Worm (Caenorhabditis elegans): ENCODE results near the gene C03F11.4.

The C03F11.4 gene

DNA sequence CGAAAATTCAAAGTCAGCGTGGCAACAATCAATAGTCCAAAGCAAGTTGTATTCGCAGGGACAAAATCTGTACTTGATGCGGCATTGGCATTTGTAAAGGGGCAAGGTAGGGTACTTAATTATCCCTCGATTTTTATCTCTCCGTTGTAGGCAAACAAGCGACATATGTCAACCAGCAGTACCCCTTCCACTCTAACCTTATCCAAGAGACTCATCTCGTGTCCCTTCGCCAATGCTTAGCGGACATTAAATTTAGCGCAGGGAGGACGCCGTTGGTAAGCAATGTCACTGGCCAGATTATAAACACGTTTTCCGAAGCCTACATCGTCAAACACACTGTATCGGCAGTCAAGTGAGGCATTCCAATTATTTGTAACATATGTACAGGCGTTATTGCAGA, 23.1 kb upstream of the C03F11.4 start (continued):
- TF ChIP-seq K12H6.12 (tag; optimal IDR thresholded peaks at IDR 0.05): peak; percentile 92
- no peak for TF ChIP-seq ztf-25 (GFP tag; IDR thresholded peaks at IDR 0.05)
- 0 out of 2 replicates have a peak, but pooled peaks have one; percentile 74 for TF ChIP-seq bed-1 (GFP tag; IDR thresholded peaks at IDR 0.05)
- no peak for TF ChIP-seq T26A5.8 (tag; optimal IDR thresholded peaks at IDR 0.05)
- peak; percentile 87; the same call in 1 of the 2 replicates for TF ChIP-seq egl-18 (GFP tag; IDR thresholded peaks at IDR 0.05)
- TF ChIP-seq C06A6.2 (GFP tag; conservative IDR thresholded peaks at IDR 0.05): peak; percentile 96
- TF ChIP-seq tlf-1 (GFP tag; optimal IDR thresholded peaks at IDR 0.05): peak; percentile 96
- peak; percentile 94 for TF ChIP-seq F22D6.2 (tag; optimal IDR thresholded peaks at IDR 0.05)
- no peak for TF ChIP-seq efl-1 (GFP tag; optimal IDR thresholded peaks at IDR 0.05)
- TF ChIP-seq akir-1 (GFP tag; optimal IDR thresholded peaks at IDR 0.05): peak; percentile 87
- TF ChIP-seq sea-2 (GFP tag; IDR thresholded peaks at IDR 0.05): peak; percentile 88
- 0 out of 2 replicates have a peak, but pooled peaks have one; percentile 79 for TF ChIP-seq let-526 (GFP tag; IDR thresholded peaks at IDR 0.05)
- TF ChIP-seq madf-6 (GFP tag; IDR thresholded peaks at IDR 0.05): no peak
- TF ChIP-seq lin-35 (GFP tag; optimal IDR thresholded peaks at IDR 0.05): peak in 2 of 3 experiments; percentile 78 to 95
- TF ChIP-seq repo-1 (tag; optimal IDR thresholded peaks at IDR 0.05): peak; percentile 98
- no peak for TF ChIP-seq aptf-3 (GFP tag; IDR thresholded peaks at IDR 0.05)
- TF ChIP-seq ZK185.1 (tag; optimal IDR thresholded peaks at IDR 0.05; ENCODE audit: poor library complexity, severe bottlenecking): peak; percentile 97
- no peak for TF ChIP-seq ceh-58 (GFP tag; IDR thresholded peaks at IDR 0.05)
- peak; percentile 100 for TF ChIP-seq lin-40 (tag; optimal IDR thresholded peaks at IDR 0.05)
- TF ChIP-seq sptf-2 (GFP tag; optimal IDR thresholded peaks at IDR 0.05): no peak
- no peak for TF ChIP-seq nfya-1 (tag; optimal IDR thresholded peaks at IDR 0.05; ENCODE audit: borderline replicate concordance, insufficient read depth)
- peak; percentile 68 for TF ChIP-seq F10E7.11 (tag; optimal IDR thresholded peaks at IDR 0.05)
- no peak for TF ChIP-seq F39B2.1 (GFP tag; IDR thresholded peaks at IDR 0.05)
- TF ChIP-seq ztf-3 (GFP tag; optimal IDR thresholded peaks at IDR 0.05): peak; percentile 89
- TF ChIP-seq zfh-2 (GFP tag; conservative IDR thresholded peaks at IDR 0.05): peak; percentile 93
- TF ChIP-seq rpc-1 (optimal IDR thresholded peaks at IDR 0.05): peak; percentile 16
- no peak for TF ChIP-seq rpc-1 (tag; optimal IDR thresholded peaks at IDR 0.05)
- TF ChIP-seq ceh-79 (tag; optimal IDR thresholded peaks at IDR 0.05): peak; percentile 70
- TF ChIP-seq lir-1 (GFP tag; conservative IDR thresholded peaks at IDR 0.05): peak; percentile 88
- TF ChIP-seq F57A8.1 (GFP tag; optimal IDR thresholded peaks at IDR 0.05): peak; percentile 50
- TF ChIP-seq ccch-3 (GFP tag; optimal IDR thresholded peaks at IDR 0.05): peak; percentile 70
- peak; percentile 99 for TF ChIP-seq ceh-27 (GFP tag; optimal IDR thresholded peaks at IDR 0.05)
- TF ChIP-seq him-1 (tag; optimal IDR thresholded peaks at IDR 0.05): no peak
- TF ChIP-seq lin-26 (GFP tag; IDR thresholded peaks at IDR 0.05): peak; percentile 80
- TF ChIP-seq pbrm-1 (GFP tag; IDR thresholded peaks at IDR 0.05): peak; percentile 92
- TF ChIP-seq athp-1 (tag; optimal IDR thresholded peaks at IDR 0.05): no peak
- TF ChIP-seq F23B12.7 (tag; optimal IDR thresholded peaks at IDR 0.05; ENCODE audit: insufficient read depth): no peak
- no peak for TF ChIP-seq D2030.7 (GFP tag; IDR thresholded peaks at IDR 0.05)
- TF ChIP-seq Y53G8AR.9 (GFP tag; conservative IDR thresholded peaks at IDR 0.05): peak; percentile 97
- no peak for TF ChIP-seq bed-2 (GFP tag; IDR thresholded peaks at IDR 0.05)
- TF ChIP-seq hmg-20 (GFP tag; IDR thresholded peaks at IDR 0.05): peak; percentile 95
- peak; percentile 81; the same call in 1 of the 2 replicates for TF ChIP-seq ekl-4 (GFP tag; IDR thresholded peaks at IDR 0.05)
- TF ChIP-seq nhr-90 (tag; optimal IDR thresholded peaks at IDR 0.05): peak; percentile 93
- TF ChIP-seq F37B4.10 (GFP tag; IDR thresholded peaks at IDR 0.05): peak; percentile 86; the same call in 1 of the 2 replicates
- TF ChIP-seq nhr-179 (tag; optimal IDR thresholded peaks at IDR 0.05): peak; percentile 36
- peak; percentile 97 for TF ChIP-seq nhr-80 (tag; optimal IDR thresholded peaks at IDR 0.05)
- no peak for TF ChIP-seq B0019.2 (GFP tag; conservative IDR thresholded peaks at IDR 0.05)
- TF ChIP-seq Y56A3A.18 (GFP tag; IDR thresholded peaks at IDR 0.05): peak; percentile 99
- peak; percentile 72; the same call in 1 of the 2 replicates for TF ChIP-seq ztf-6 (GFP tag; IDR thresholded peaks at IDR 0.05)
